Fruit fly (Drosophila melanogaster): ENCODE results near the gene CG31668.

Gene CG31668

DNA sequence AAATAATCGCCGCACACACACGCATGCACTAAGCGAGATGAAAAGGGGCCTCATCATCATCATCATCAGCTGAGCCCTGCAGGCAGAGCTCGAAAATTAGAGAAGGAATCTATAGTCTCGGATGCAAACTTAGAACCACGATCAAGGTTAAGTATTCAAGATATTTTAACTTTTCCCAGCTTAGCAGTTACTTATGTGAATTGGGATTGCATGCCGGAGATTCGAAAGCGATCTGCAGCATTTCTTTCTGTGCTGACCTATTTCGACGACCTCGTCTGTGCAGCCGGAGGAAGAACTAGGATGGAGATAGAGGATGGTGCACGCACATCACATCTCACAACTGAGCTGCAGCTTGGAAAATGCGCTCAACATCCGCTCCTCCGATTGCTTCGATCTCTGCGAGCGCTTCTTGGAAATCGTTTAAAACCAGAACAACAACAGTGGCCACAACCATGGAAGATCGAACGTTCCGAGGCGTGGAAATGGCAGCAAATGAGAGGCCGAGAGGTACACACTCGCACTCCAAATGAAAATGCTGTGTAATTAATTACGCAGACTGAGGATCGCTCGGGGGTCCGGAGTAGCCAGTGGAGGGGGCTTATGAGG is 23.1 kb downstream of the CG31668 start (continued):
- TF ChIP-seq CG17361 (GFP tag; IDR thresholded peaks at IDR 0.05), result peak; percentile 66; the same call in 2 of the 3 replicates
- peak; percentile 39 for TF ChIP-seq shn (GFP tag; optimal IDR thresholded peaks at IDR 0.05)
- TF ChIP-seq Rfx (GFP tag; IDR thresholded peaks at IDR 0.05), result no peak
- peak; percentile 34 for TF ChIP-seq pb (GFP tag; optimal IDR thresholded peaks at IDR 0.05)
- no peak for TF ChIP-seq twi (tag; optimal IDR thresholded peaks at IDR 0.05)
- no peak for TF ChIP-seq ap (GFP tag; IDR thresholded peaks at IDR 0.05)
- peak; percentile 57 for TF ChIP-seq stwl (tag; optimal IDR thresholded peaks at IDR 0.05)
- TF ChIP-seq sens-2 (GFP tag; IDR thresholded peaks at IDR 0.05), result peak; percentile 68; the same call in 1 of the 2 replicates
- TF ChIP-seq zfh2 (GFP tag; optimal IDR thresholded peaks at IDR 0.05), result no peak
- TF ChIP-seq knrl (GFP tag; IDR thresholded peaks at IDR 0.05; ENCODE audit: partially characterized antibody), result no peak
- no peak for TF ChIP-seq pros (GFP tag; optimal IDR thresholded peaks at IDR 0.05)
- no peak for TF ChIP-seq wdn (GFP tag; IDR thresholded peaks at IDR 0.05)
- TF ChIP-seq Atf6 (GFP tag; IDR thresholded peaks at IDR 0.05), result no peak
- TF ChIP-seq Jarid2 (GFP tag; optimal IDR thresholded peaks at IDR 0.05), result no peak
- peak; percentile 82 for TF ChIP-seq fd102C (GFP tag; optimal IDR thresholded peaks at IDR 0.05)
- TF ChIP-seq CG7786 (GFP tag; optimal IDR thresholded peaks at IDR 0.05), result peak; percentile 73
- no peak for TF ChIP-seq CG15269 (tag; optimal IDR thresholded peaks at IDR 0.05)
- TF ChIP-seq D (optimal IDR thresholded peaks at IDR 0.05), result no peak
- TF ChIP-seq D (GFP tag; optimal IDR thresholded peaks at IDR 0.05), result peak; percentile 67
- peak in 1 of 2 experiments; percentile 56 for TF ChIP-seq Hr51 (GFP tag; optimal IDR thresholded peaks at IDR 0.05)
- peak; percentile 12 for TF ChIP-seq Myb (GFP tag; optimal IDR thresholded peaks at IDR 0.05)
- TF ChIP-seq CG6854 (GFP tag; optimal IDR thresholded peaks at IDR 0.05), result no peak
- TF ChIP-seq Sry-δ (GFP tag; optimal IDR thresholded peaks at IDR 0.05), result peak; percentile 7
- no peak for TF ChIP-seq CG17359 (tag; optimal IDR thresholded peaks at IDR 0.05)
- TF ChIP-seq CG32772 (GFP tag; IDR thresholded peaks at IDR 0.05), result peak; percentile 49; the same call in 1 of the 2 replicates
- no peak for TF ChIP-seq Six4 (GFP tag; optimal IDR thresholded peaks at IDR 0.05)
- peak; percentile 5 for TF ChIP-seq CG18599 (GFP tag; optimal IDR thresholded peaks at IDR 0.05)
- TF ChIP-seq CG32532 (GFP tag; IDR thresholded peaks at IDR 0.05), result no peak
- no peak for TF ChIP-seq CG13123 (GFP tag; optimal IDR thresholded peaks at IDR 0.05)
- no peak for TF ChIP-seq abd-A (tag; optimal IDR thresholded peaks at IDR 0.05)
- TF ChIP-seq CrebB (tag; optimal IDR thresholded peaks at IDR 0.05), result no peak
- peak; percentile 81 for TF ChIP-seq trem (tag; optimal IDR thresholded peaks at IDR 0.05)
- TF ChIP-seq zf30C (GFP tag; optimal IDR thresholded peaks at IDR 0.05), result no peak
- TF ChIP-seq chif (GFP tag; optimal IDR thresholded peaks at IDR 0.05), result peak; percentile 33 to 91
- no peak for TF ChIP-seq BtbVII (GFP tag; optimal IDR thresholded peaks at IDR 0.05)
- peak; percentile 54 for TF ChIP-seq CG10209 (GFP tag; optimal IDR thresholded peaks at IDR 0.05)
- TF ChIP-seq Opbp (GFP tag; IDR thresholded peaks at IDR 0.05; ENCODE audit: partially characterized antibody), result no peak
- TF ChIP-seq Bdp1 (GFP tag; optimal IDR thresholded peaks at IDR 0.05), result peak; percentile 40
- no peak for TF ChIP-seq CG15073 (GFP tag; optimal IDR thresholded peaks at IDR 0.05)
- TF ChIP-seq MESR4 (GFP tag; optimal IDR thresholded peaks at IDR 0.05), result no peak
- peak; percentile 39 for TF ChIP-seq CG10654 (GFP tag; optimal IDR thresholded peaks at IDR 0.05)
- no peak; the same call in 1 of the 2 replicates for TF ChIP-seq esg (GFP tag; conservative IDR thresholded peaks at IDR 0.05)
- TF ChIP-seq kni (GFP tag; optimal IDR thresholded peaks at IDR 0.05), result peak; percentile 20
- TF ChIP-seq CG2199 (GFP tag; IDR thresholded peaks at IDR 0.05), result peak; percentile 67; the same call in 2 of the 3 replicates
- TF ChIP-seq E2f1 (GFP tag; IDR thresholded peaks at IDR 0.05), result peak; percentile 28; the same call in 1 of the 2 replicates
- no peak for TF ChIP-seq CG7963 (GFP tag; IDR thresholded peaks at IDR 0.05; ENCODE audit: partially characterized antibody)
- no peak for TF ChIP-seq CG14050 (GFP tag; IDR thresholded peaks at IDR 0.05)
- TF ChIP-seq Dfd (GFP tag; optimal IDR thresholded peaks at IDR 0.05), result no peak
- no peak for TF ChIP-seq CG15011 (GFP tag; optimal IDR thresholded peaks at IDR 0.05)
- no peak for TF ChIP-seq zen2 (GFP tag; IDR thresholded peaks at IDR 0.05; ENCODE audit: partially characterized antibody)
